Worm (Caenorhabditis elegans) whole organism, mixed stage, embryonic: ENCODE measurements around the gene ceh-19.
A peak's percentile ranks its signal among the peaks of the same experiment; 100 is the strongest.

ENCODE experiments used
- M03D4.4 ChIP-seq: sonication (generic microtip); optimal IDR thresholded peaks from 2 replicates; lab custom pipeline; 2017; ENCODE audit warnings: mild to moderate bottlenecking, missing genetic modification characterization, missing compliant biosample characterization
- blmp-1 ChIP-seq: fragments of 150-350 bp; optimal IDR thresholded peaks from 2 replicates; lab custom pipeline; 2014; ENCODE audit warnings: missing biosample characterization, missing genetic modification characterization
- ceh-39 ChIP-seq: fragments of 150-350 bp; optimal IDR thresholded peaks from 2 replicates; lab custom pipeline; 2014; ENCODE audit warnings: missing biosample characterization, missing genetic modification characterization
- ceh-43 ChIP-seq: fragments of 200-800 bp; sonication (Bioruptor generic); optimal IDR thresholded peaks from 2 replicates; lab custom pipeline; 2018; ENCODE audit warnings: mild to moderate bottlenecking, missing genetic modification characterization, moderate library complexity, missing compliant biosample characterization
- ceh-83 ChIP-seq: fragments of 200-800 bp; sonication (Bioruptor generic); optimal IDR thresholded peaks from 2 replicates; lab custom pipeline; 2018; ENCODE audit warnings: mild to moderate bottlenecking, missing genetic modification characterization, missing compliant biosample characterization
- ces-1 ChIP-seq: fragments of 150-350 bp; optimal IDR thresholded peaks from 2 replicates; lab custom pipeline; 2014; ENCODE audit warnings: missing biosample characterization, missing genetic modification reagents, missing genetic modification characterization
- cnd-1 ChIP-seq: fragments of 200-800 bp; sonication (Bioruptor generic); optimal IDR thresholded peaks from 2 replicates; lab custom pipeline; 2018; ENCODE audit warnings: mild to moderate bottlenecking, missing genetic modification characterization, missing compliant biosample characterization
- drap-1 ChIP-seq: fragments of 200-800 bp; sonication (Bioruptor generic); optimal IDR thresholded peaks from 3 replicates; lab custom pipeline; 2018; ENCODE audit warnings: mild to moderate bottlenecking, missing genetic modification characterization, missing compliant biosample characterization
- elt-1 ChIP-seq: sonication (generic microtip); optimal IDR thresholded peaks from 2 replicates; lab custom pipeline; 2017; ENCODE audit warnings: missing genetic modification characterization, mild to moderate bottlenecking, missing compliant biosample characterization, antibody characterized with exemption, moderate library complexity, borderline replicate concordance; ENCODE audit not compliant: insufficient read depth
- elt-3 ChIP-seq: fragments of 150-350 bp; optimal IDR thresholded peaks from 2 replicates; lab custom pipeline; 2014; ENCODE audit warnings: missing biosample characterization, missing genetic modification characterization
- flh-1 ChIP-seq: fragments of 200-800 bp; sonication (Bioruptor generic); optimal IDR thresholded peaks from 2 replicates; lab custom pipeline; 2018; ENCODE audit warnings: mild to moderate bottlenecking, missing genetic modification characterization, moderate library complexity, missing compliant biosample characterization
- ham-2 ChIP-seq: fragments of 200-800 bp; sonication (Bioruptor generic); optimal IDR thresholded peaks from 2 replicates; lab custom pipeline; 2018; ENCODE audit warnings: mild to moderate bottlenecking, missing genetic modification characterization, missing compliant biosample characterization
- hlh-1 ChIP-seq: fragments of 150-350 bp; optimal IDR thresholded peaks from 2 replicates; lab custom pipeline; 2014; ENCODE audit warnings: missing biosample characterization, missing genetic modification reagents, missing genetic modification characterization
- lin-13 ChIP-seq: fragments of 150-350 bp; optimal IDR thresholded peaks from 2 replicates; lab custom pipeline; 2014; ENCODE audit warnings: missing biosample characterization, missing genetic modification characterization
- lsy-2 ChIP-seq: fragments of 150-350 bp; optimal IDR thresholded peaks from 2 replicates; lab custom pipeline; 2014; ENCODE audit warnings: missing biosample characterization, missing genetic modification characterization
- mep-1 ChIP-seq: fragments of 150-350 bp; optimal IDR thresholded peaks from 2 replicates; lab custom pipeline; 2017; ENCODE audit warnings: missing biosample characterization, missing genetic modification reagents, missing genetic modification characterization, inconsistent platforms
- mls-2 ChIP-seq: sonication (generic microtip); optimal IDR thresholded peaks from 2 replicates; lab custom pipeline; 2016; ENCODE audit warnings: mild to moderate bottlenecking, missing genetic modification characterization, moderate library complexity, missing compliant biosample characterization
- nhr-12 ChIP-seq: fragments of 150-350 bp; optimal IDR thresholded peaks from 2 replicates; lab custom pipeline; 2014; ENCODE audit warnings: missing biosample characterization, missing genetic modification characterization
- nhr-237 ChIP-seq: fragments of 150-350 bp; optimal IDR thresholded peaks from 2 replicates; lab custom pipeline; 2014; ENCODE audit warnings: missing biosample characterization, missing genetic modification characterization
- nhr-76 ChIP-seq: sonication (generic microtip); optimal IDR thresholded peaks from 2 replicates; lab custom pipeline; 2017; ENCODE audit warnings: missing biosample characterization, missing genetic modification characterization
- sem-2 ChIP-seq: fragments of 200-800 bp; sonication (Bioruptor generic); optimal IDR thresholded peaks from 2 replicates; lab custom pipeline; 2018; ENCODE audit warnings: mild to moderate bottlenecking, missing genetic modification characterization, missing compliant biosample characterization
- snpc-4 ChIP-seq: fragments of 150-350 bp; optimal IDR thresholded peaks from 2 replicates; lab custom pipeline; 2014; ENCODE audit warnings: missing biosample characterization, missing genetic modification characterization
- tbx-8 ChIP-seq: fragments of 200-800 bp; sonication (Bioruptor generic); optimal IDR thresholded peaks from 2 replicates; lab custom pipeline; 2018; ENCODE audit warnings: mild to moderate bottlenecking, missing genetic modification characterization, moderate library complexity, missing compliant biosample characterization
- unc-120 ChIP-seq: sonication (generic microtip); optimal IDR thresholded peaks from 2 replicates; lab custom pipeline; 2017; ENCODE audit warnings: missing genetic modification characterization, missing compliant biosample characterization; ENCODE audit not compliant: poor library complexity, severe bottlenecking
- unc-62 ChIP-seq: fragments of 150-350 bp; optimal IDR thresholded peaks from 2 replicates; lab custom pipeline; 2014; ENCODE audit warnings: missing biosample characterization, missing genetic modification reagents, missing genetic modification characterization
- zip-8 ChIP-seq: fragments of 150-350 bp; optimal IDR thresholded peaks from 2 replicates; lab custom pipeline; 2014; ENCODE audit warnings: missing biosample characterization, missing genetic modification characterization
- ztf-11 ChIP-seq: fragments of 150-350 bp; optimal IDR thresholded peaks from 2 replicates; lab custom pipeline; 2014; ENCODE audit warnings: missing biosample characterization, missing genetic modification characterization

The ceh-19 gene

DNA sequence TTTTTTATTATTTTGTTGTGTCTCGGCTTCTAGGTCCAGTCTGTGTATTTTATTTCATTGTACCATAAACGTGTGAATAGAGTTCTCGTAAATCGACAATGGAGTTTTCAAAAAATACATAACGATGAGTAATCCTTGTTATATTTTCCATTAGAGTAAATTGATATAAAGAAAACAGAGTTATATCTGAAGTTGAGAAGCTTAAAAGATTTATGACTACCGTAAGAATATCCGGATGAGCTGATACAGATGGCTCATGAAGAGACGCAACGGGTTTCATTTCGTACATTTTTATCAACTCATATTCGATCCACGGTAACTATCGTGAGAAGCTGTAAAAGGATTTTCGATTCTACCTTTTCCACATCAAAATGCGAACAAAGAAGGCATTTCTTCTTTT is 27.9 kb downstream of the ceh-19 start, which contains the start of gene gcy-8:
Gene gcy-8 (plus strand): TSS at position 301 of the 400 bp plus-strand sequence.
- TF ChIP-seq ztf-11, result no peak
- TF ChIP-seq zip-8 (tag; lab: Kevin White, UChicago), result no peak
- TF ChIP-seq elt-3, result no peak
- TF ChIP-seq unc-120 (tag; lab: Kevin White, UChicago), result no peak
- no peak for TF ChIP-seq nhr-76 (tag; lab: Kevin White, UChicago)
- no peak for TF ChIP-seq lin-13 (tag; lab: Kevin White, UChicago)
- no peak for TF ChIP-seq ceh-39
- no peak for TF ChIP-seq nhr-12 (tag; lab: Kevin White, UChicago)
- TF ChIP-seq drap-1 (GFP tag; lab: Kevin White, UChicago), result no peak
- TF ChIP-seq mls-2 (tag; lab: Kevin White, UChicago), result no peak
- no peak for TF ChIP-seq ham-2 (GFP tag; lab: Kevin White, UChicago)
- TF ChIP-seq tbx-8 (GFP tag; lab: Kevin White, UChicago), result no peak

DNA sequence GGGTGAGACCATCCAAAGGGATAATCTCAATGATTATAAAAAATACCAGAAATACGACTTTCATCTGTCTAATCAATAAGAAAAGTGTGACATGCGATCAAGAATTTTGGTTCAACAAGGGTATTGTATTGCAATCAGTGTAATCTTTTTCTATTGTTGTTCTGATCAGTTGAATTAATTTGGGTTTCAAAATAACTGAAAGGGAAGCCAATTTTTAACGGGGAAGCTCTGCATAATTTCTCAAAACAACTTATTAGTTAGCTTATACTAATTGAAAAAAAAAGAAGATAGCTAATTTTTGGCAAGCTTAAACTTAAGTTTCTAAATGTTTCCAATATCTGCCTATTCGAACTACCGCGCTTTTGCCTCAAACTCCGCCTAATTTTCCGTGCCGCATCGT is 28.5 kb downstream of the ceh-19 start, which contains the start of gene C49H3.12:
Gene C49H3.12 (minus strand): TSS at position 101 of the 400 bp plus-strand sequence.
- TF ChIP-seq M03D4.4 (tag; lab: Kevin White, UChicago) (no peak), lsy-2 (tag; lab: Kevin White, UChicago) (no peak), drap-1 (GFP tag; lab: Kevin White, UChicago) (no peak), lin-13 (tag; lab: Kevin White, UChicago) (no peak), hlh-1 (no peak)
- TF ChIP-seq, all 35 proteins: peak for 0

DNA sequence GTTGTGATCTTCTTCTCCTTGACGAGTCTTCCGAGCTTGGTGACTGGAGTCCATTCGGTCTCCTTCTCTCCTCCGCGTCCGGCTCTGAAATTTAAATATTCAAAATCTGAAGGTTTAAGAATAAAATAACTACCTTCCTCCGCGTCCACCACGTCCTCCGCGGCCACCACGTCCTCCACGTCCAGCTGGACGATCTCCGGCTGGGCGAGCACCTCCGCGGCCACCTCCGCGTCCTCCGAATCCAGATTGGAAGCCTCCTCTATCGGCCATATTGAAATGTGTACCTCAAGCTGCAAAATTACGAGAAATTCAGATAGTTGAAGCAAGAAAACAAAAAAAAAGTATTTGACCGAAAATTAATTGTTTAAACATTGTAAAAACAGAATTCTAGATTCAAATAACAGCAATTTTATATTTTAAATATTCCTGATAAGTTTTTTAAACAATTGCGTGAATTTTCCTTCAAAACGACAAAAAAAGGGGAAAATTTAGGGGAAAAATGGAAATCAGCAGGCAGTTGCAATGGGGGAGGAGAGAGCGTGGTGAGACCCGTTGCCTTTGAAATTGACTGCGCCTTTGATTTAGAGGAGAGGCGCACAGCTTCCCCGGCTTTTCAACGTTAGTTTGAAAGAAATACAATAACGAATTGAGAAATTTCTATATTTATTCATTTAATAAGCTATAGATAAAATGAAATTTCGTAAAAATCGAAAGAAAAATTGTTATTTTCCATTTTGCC is 29.5 kb downstream of the ceh-19 start, which contains the start of gene rps-2:
Gene rps-2 (minus strand): TSS at position 290 of the 739 bp plus-strand sequence.
- TF ChIP-seq lsy-2 (tag; lab: Kevin White, UChicago), result peak; percentile 64
- no peak for TF ChIP-seq nhr-76 (tag; lab: Kevin White, UChicago)
- peak; percentile 9 for TF ChIP-seq unc-120 (tag; lab: Kevin White, UChicago)
- no peak for TF ChIP-seq ztf-11
- no peak for TF ChIP-seq ceh-83 (GFP tag; lab: Kevin White, UChicago)
- peak; percentile 30 for TF ChIP-seq hlh-1
- peak; percentile 31 for TF ChIP-seq mep-1 (tag; lab: Kevin White, UChicago)

DNA sequence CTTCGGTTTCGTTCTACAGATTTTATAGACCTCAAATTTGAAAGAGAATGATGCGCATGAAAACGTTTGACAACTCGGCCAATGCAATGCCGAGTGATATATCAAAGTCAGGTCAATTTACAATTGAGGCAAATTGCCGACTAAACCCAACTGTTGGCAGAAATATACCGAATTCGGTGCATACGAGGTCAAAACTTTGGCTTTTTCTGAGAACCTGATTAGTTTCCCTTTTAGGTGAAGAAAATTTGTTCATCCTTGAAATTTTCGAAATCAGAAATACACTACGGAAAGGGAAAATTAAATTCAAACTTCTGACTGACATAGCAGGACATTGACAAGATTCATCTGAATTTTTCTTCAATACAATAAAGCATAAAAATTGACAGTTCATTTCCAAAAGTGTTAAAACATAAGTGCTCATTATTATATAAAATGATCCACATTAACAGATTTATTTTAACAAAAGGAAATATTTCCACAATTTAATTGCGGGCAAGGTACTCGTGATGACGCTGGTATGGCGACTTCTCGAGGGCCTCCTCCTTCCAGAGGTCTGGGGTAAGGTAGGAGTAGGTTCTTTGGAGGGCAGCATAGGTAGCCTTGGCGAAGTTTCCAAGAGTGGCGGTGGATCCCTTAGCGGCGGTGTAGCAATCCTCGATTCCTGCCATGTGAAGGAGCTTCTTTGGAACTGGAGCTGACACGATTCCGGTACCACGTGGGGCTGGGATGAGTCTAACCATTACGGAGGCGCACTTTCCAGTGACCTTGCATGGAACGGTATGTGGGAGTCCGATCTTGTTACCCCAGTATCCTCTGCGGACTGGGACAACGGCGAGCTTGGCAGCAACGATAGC is 30.5 kb downstream of the ceh-19 start:
- TF ChIP-seq ham-2 (GFP tag; lab: Kevin White, UChicago), result no peak
- TF ChIP-seq ceh-83 (GFP tag; lab: Kevin White, UChicago), result no peak
- TF ChIP-seq M03D4.4 (tag; lab: Kevin White, UChicago), result no peak
- no peak for TF ChIP-seq drap-1 (GFP tag; lab: Kevin White, UChicago)
- no peak for TF ChIP-seq mep-1 (tag; lab: Kevin White, UChicago)

DNA sequence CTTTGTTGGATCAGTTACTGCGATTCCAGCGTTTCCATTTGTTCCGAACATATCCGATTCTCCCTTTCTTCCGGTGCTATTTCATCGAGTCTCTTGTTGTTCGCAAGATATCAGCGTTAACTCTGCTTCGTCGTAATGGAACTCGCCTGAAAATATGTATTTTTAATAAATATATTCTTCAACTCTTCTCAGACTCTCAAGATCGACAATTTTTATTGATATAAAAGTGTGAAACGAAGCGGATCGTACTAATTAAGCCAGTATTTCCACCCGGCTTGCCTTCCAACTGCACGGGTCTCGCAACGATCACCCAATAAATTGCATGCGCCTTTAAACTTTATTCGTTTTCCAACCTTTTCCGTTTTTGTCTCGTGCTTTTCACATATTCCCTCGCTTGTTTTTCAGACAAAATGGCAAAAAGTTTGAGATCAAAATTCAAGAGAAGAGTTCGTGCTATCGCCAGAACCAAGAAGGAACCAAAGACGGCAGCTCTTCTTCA is 31.7 kb downstream of the ceh-19 start, which contains the start of the genes xpo-3 and C49H3.3:
Gene xpo-3 (minus strand): TSS at position 51 of the 499 bp plus-strand sequence.
Gene C49H3.3 (plus strand): TSS at position 369 of the 499 bp plus-strand sequence.
- TF ChIP-seq zip-8 (tag; lab: Kevin White, UChicago) (no peak), ces-1 (GFP tag; lab: Kevin White, UChicago) (peak; percentile 68), nhr-12 (tag; lab: Kevin White, UChicago) (no peak), elt-3 (no peak), unc-62 (GFP tag; lab: Kevin White, UChicago) (no peak), snpc-4 (tag; lab: Kevin White, UChicago) (no peak), mep-1 (tag; lab: Kevin White, UChicago) (peak; percentile 78), lsy-2 (tag; lab: Kevin White, UChicago) (peak; percentile 18), elt-1 (tag; lab: Kevin White, UChicago) (no peak), ham-2 (GFP tag; lab: Kevin White, UChicago) (peak; percentile 55), blmp-1 (tag; lab: Kevin White, UChicago) (no peak), ztf-11 (no peak), drap-1 (GFP tag; lab: Kevin White, UChicago) (no peak), ceh-39 (no peak), sem-2 (GFP tag; lab: Kevin White, UChicago) (no peak), nhr-237 (tag; lab: Kevin White, UChicago) (no peak), ceh-43 (GFP tag; lab: Kevin White, UChicago) (no peak), cnd-1 (tag; lab: Kevin White, UChicago) (no peak), mls-2 (tag; lab: Kevin White, UChicago) (no peak), tbx-8 (GFP tag; lab: Kevin White, UChicago) (no peak), nhr-76 (tag; lab: Kevin White, UChicago) (no peak), lin-13 (tag; lab: Kevin White, UChicago) (peak; percentile 11), unc-120 (tag; lab: Kevin White, UChicago) (no peak), ceh-83 (GFP tag; lab: Kevin White, UChicago) (no peak), flh-1 (GFP tag; lab: Kevin White, UChicago) (no peak)
